Worm (Caenorhabditis elegans) whole organism, young adult: ENCODE results near the gene srw-53.
"Not testable (repeated sequence)": the region's sequence is repeated elsewhere in the genome, so short reads cannot be mapped to it uniquely, and the experiment has no call there.

Experiments
- F37B4.10 ChIP-seq: fragments of 200-800 bp; sonication (Bioruptor generic); IDR thresholded peaks from 2 replicates; pipeline ENCODE4 v1.3.6; 2022; ENCODE audit warnings: missing genetic modification characterization, missing compliant biosample characterization
- K11D2.4 ChIP-seq: fragments of 200-800 bp; sonication (Bioruptor generic); IDR thresholded peaks from 2 replicates; pipeline ENCODE4 v1.3.6; 2022; ENCODE audit warnings: missing genetic modification reagents, missing genetic modification characterization, missing compliant biosample characterization
- Y79H2A.3 ChIP-seq: fragments of 200-800 bp; sonication (Bioruptor generic); conservative IDR thresholded peaks from 2 replicates; pipeline ENCODE4 v1.3.6; 2022; ENCODE audit warnings: missing genetic modification reagents, missing genetic modification characterization, missing compliant biosample characterization
- Y95B8A.8 ChIP-seq: fragments of 200-800 bp; sonication (Bioruptor generic); IDR thresholded peaks from 2 replicates; pipeline ENCODE4 v1.3.6; 2022; ENCODE audit warnings: missing genetic modification reagents, missing genetic modification characterization, missing compliant biosample characterization
- attf-3 ChIP-seq: fragments of 200-800 bp; sonication (Bioruptor generic); conservative IDR thresholded peaks from 2 replicates; pipeline ENCODE4 v1.3.6; 2022; ENCODE audit warnings: missing genetic modification reagents, missing genetic modification characterization, missing compliant biosample characterization
- bed-2 ChIP-seq: fragments of 200-800 bp; sonication (Bioruptor generic); IDR thresholded peaks from 2 replicates; pipeline ENCODE4 v1.3.6; 2022; ENCODE audit warnings: missing genetic modification reagents, missing genetic modification characterization, missing compliant biosample characterization
- ccch-3 ChIP-seq: fragments of 200-800 bp; sonication (Bioruptor generic); optimal IDR thresholded peaks from 2 replicates; lab custom pipeline; 2018; ENCODE audit warnings: mild to moderate bottlenecking, missing genetic modification characterization, missing compliant biosample characterization
- cebp-2 ChIP-seq: fragments of 200-800 bp; sonication (Bioruptor generic); IDR thresholded peaks from 2 replicates; pipeline ENCODE4 v1.3.6; 2022; ENCODE audit warnings: missing genetic modification characterization, missing compliant biosample characterization
- ceh-27 ChIP-seq: fragments of 200-800 bp; sonication (Bioruptor generic); optimal IDR thresholded peaks from 2 replicates; lab custom pipeline; 2018; ENCODE audit warnings: mild to moderate bottlenecking, missing genetic modification characterization, moderate library complexity, missing compliant biosample characterization
- lin-35 ChIP-seq, 3 experiments: fragments of 150-350 bp in 2 of 3; sonication (generic microtip) in 1 of 3; optimal IDR thresholded peaks; 2 replicates each; lab custom pipeline; 2014 to 2018; ENCODE audit warnings: missing biosample characterization in 3 of 3, missing genetic modification characterization in 3 of 3, missing genetic modification reagents in 3 of 3
- mcd-1 ChIP-seq: fragments of 200-800 bp; sonication (Bioruptor generic); IDR thresholded peaks from 2 replicates; pipeline ENCODE4 v1.3.6; 2022; ENCODE audit warnings: missing genetic modification reagents, missing genetic modification characterization, missing compliant biosample characterization
- pha-4 ChIP-seq: fragments of 150-350 bp; sonication (generic microtip); optimal IDR thresholded peaks from 2 replicates; lab custom pipeline; 2014; ENCODE audit warnings: missing biosample characterization, missing genetic modification reagents, missing genetic modification characterization
- unc-62 ChIP-seq: fragments of 150-350 bp; optimal IDR thresholded peaks from 2 replicates; lab custom pipeline; 2014; ENCODE audit warnings: missing biosample characterization, missing genetic modification reagents, missing genetic modification characterization
- zim-3 ChIP-seq: sonication (generic microtip); optimal IDR thresholded peaks from 2 replicates; lab custom pipeline; 2017; ENCODE audit warnings: mild to moderate bottlenecking, missing genetic modification characterization, moderate library complexity, missing compliant biosample characterization

- TF ChIP-seq ccch-3; unc-62 (GFP tag; lab: Kevin White, UChicago); bed-2 (GFP tag; lab: Robert Waterston, UW); cebp-2 (GFP tag; lab: Robert Waterston, UW); Y95B8A.8 (GFP tag; lab: Robert Waterston, UW); K11D2.4 (GFP tag; lab: Robert Waterston, UW); ceh-27 (GFP tag; lab: Kevin White, UChicago); pha-4; lin-35 (GFP tag; optimal IDR thresholded peaks at IDR 0.05; lab: Kevin White, UChicago); F37B4.10 (GFP tag; lab: Robert Waterston, UW); zim-3 (tag; lab: Kevin White, UChicago); Y79H2A.3; mcd-1 (GFP tag; lab: Robert Waterston, UW); attf-3 (GFP tag; lab: Robert Waterston, UW): not testable (repeated sequence)
Measured at ce11 chrV:15929882-15930281, 13.3 kb upstream of the srw-53 start, which contains the start of gene srbc-77.
